Fruit fly (Drosophila melanogaster) whole organism, wandering third instar larva: Measurements from ENCODE around the gene CG14443.

Experiments used
- Abd-B ChIP-seq: fragments of >200 bp; optimal IDR thresholded peaks from 2 replicates; lab custom pipeline; 2017; ENCODE audit warnings: missing biosample characterization, missing genetic modification characterization
- CG32264 ChIP-seq: fragments of 200-800 bp; sonication (Bioruptor generic); optimal IDR thresholded peaks from 2 replicates; lab custom pipeline; 2016; ENCODE audit warnings: missing biosample characterization, missing genetic modification characterization
- CG9705 ChIP-seq: fragments of 200-800 bp; sonication (Bioruptor generic); optimal IDR thresholded peaks from 2 replicates; lab custom pipeline; 2018; ENCODE audit warnings: missing biosample characterization, mild to moderate bottlenecking, missing genetic modification characterization
- CrebA ChIP-seq: fragments of 200-800 bp; sonication (Bioruptor generic); optimal IDR thresholded peaks from 2 replicates; lab custom pipeline; 2016; ENCODE audit warnings: missing biosample characterization, mild to moderate bottlenecking, missing genetic modification characterization, borderline replicate concordance
- Dfd ChIP-seq: fragments of >200 bp; optimal IDR thresholded peaks from 2 replicates; lab custom pipeline; 2017; ENCODE audit warnings: missing biosample characterization, missing genetic modification characterization
- Dif ChIP-seq: fragments of 200-275, 200-300 bp; sonication (Bioruptor generic); optimal IDR thresholded peaks from 2 replicates; lab custom pipeline; 2018; ENCODE audit warnings: missing biosample characterization, missing genetic modification characterization; ENCODE audit not compliant: partially characterized antibody
- GATAd ChIP-seq: sonication (Bioruptor generic); optimal IDR thresholded peaks from 2 replicates; lab custom pipeline; 2016; ENCODE audit warnings: missing biosample characterization, missing genetic modification characterization
- HLH106 ChIP-seq: fragments of 200-800 bp; optimal IDR thresholded peaks from 3 replicates; lab custom pipeline; 2019; ENCODE audit warnings: missing biosample characterization, mild to moderate bottlenecking, missing genetic modification characterization, moderate library complexity
- Hnf4 ChIP-seq: fragments of 200-800 bp; sonication (Bioruptor generic); optimal IDR thresholded peaks from 2 replicates; lab custom pipeline; 2016; ENCODE audit warnings: missing biosample characterization, mild to moderate bottlenecking, missing genetic modification characterization
- Hr78 ChIP-seq: fragments of >200 bp; optimal IDR thresholded peaks from 2 replicates; lab custom pipeline; 2017; ENCODE audit warnings: missing biosample characterization, missing genetic modification characterization
- Hr83 ChIP-seq: fragments of 200-300 bp; sonication (Bioruptor generic); optimal IDR thresholded peaks from 2 replicates; lab custom pipeline; 2016; ENCODE audit warnings: missing biosample characterization, mild to moderate bottlenecking, missing genetic modification characterization, moderate library complexity; ENCODE audit not compliant: poor library complexity, severe bottlenecking
- Jra ChIP-seq: sonication (Bioruptor generic); optimal IDR thresholded peaks from 2 replicates; lab custom pipeline; 2016; ENCODE audit warnings: missing biosample characterization, missing genetic modification characterization
- Mio ChIP-seq: sonication (Bioruptor generic); optimal IDR thresholded peaks from 2 replicates; lab custom pipeline; 2016; ENCODE audit warnings: missing biosample characterization, missing genetic modification characterization
- Myc ChIP-seq: fragments of >200 bp; optimal IDR thresholded peaks from 2 replicates; lab custom pipeline; 2017
- N ChIP-seq: fragments of >200 bp; optimal IDR thresholded peaks from 2 replicates; lab custom pipeline; 2018; ENCODE audit warnings: missing biosample characterization, missing external identifiers, missing genetic modification characterization
- OdsH ChIP-seq: fragments of 200-800 bp; sonication (Bioruptor generic); optimal IDR thresholded peaks from 2 replicates; lab custom pipeline; 2016; ENCODE audit warnings: missing biosample characterization, mild to moderate bottlenecking, missing genetic modification characterization
- Rel ChIP-seq, 2 experiments: fragments of 200-800 bp; sonication (Bioruptor generic) in 1 of 2; optimal IDR thresholded peaks; 2 replicates in 1 of 2; 3 replicates in 1 of 2; lab custom pipeline; 2016 to 2019; ENCODE audit warnings: mild to moderate bottlenecking in 2 of 2, missing biosample characterization in 2 of 2, missing genetic modification characterization in 2 of 2, moderate library complexity in 1 of 2
- Sp1 ChIP-seq: fragments of 200-800 bp; sonication (Bioruptor generic); optimal IDR thresholded peaks from 3 replicates; lab custom pipeline; 2019; ENCODE audit warnings: missing biosample characterization, mild to moderate bottlenecking, missing genetic modification characterization, moderate library complexity
- Vsx2 ChIP-seq: fragments of 200-300, 225-300 bp; sonication (Bioruptor generic); optimal IDR thresholded peaks from 2 replicates; lab custom pipeline; 2018; ENCODE audit warnings: missing biosample characterization, missing genetic modification characterization; ENCODE audit not compliant: partially characterized antibody
- br ChIP-seq: fragments of 200-800 bp; sonication (Bioruptor generic); optimal IDR thresholded peaks from 2 replicates; lab custom pipeline; 2016; ENCODE audit warnings: missing biosample characterization, missing genetic modification characterization
- brk ChIP-seq: fragments of 200-800 bp; sonication (Bioruptor generic); optimal IDR thresholded peaks from 2 replicates; lab custom pipeline; 2016; ENCODE audit warnings: missing biosample characterization, mild to moderate bottlenecking, missing genetic modification characterization
- dl ChIP-seq, 2 experiments: fragments of 175-275, 200-275 bp in 1 of 2; fragments of 200-275 bp in 1 of 2; sonication (Bioruptor generic); optimal IDR thresholded peaks; lab custom pipeline; 2018; ENCODE audit warnings: mild to moderate bottlenecking in 2 of 2, missing biosample characterization in 2 of 2, missing genetic modification characterization in 2 of 2, moderate library complexity in 2 of 2; ENCODE audit not compliant: partially characterized antibody in 2 of 2, insufficient read depth in 1 of 2
- dmrt93B ChIP-seq: fragments of 200-800 bp; sonication (Bioruptor generic); optimal IDR thresholded peaks from 2 replicates; lab custom pipeline; 2018; ENCODE audit warnings: missing biosample characterization, mild to moderate bottlenecking, missing genetic modification characterization
- dsf ChIP-seq: sonication (Bioruptor generic); optimal IDR thresholded peaks from 2 replicates; lab custom pipeline; 2016; ENCODE audit warnings: missing biosample characterization, missing genetic modification characterization, borderline replicate concordance
- ey ChIP-seq: fragments of 200-800 bp; sonication (Bioruptor generic); optimal IDR thresholded peaks from 2 replicates; lab custom pipeline; 2016; ENCODE audit warnings: missing biosample characterization, missing genetic modification characterization
- foxo ChIP-seq, 2 experiments: fragments of 200-800 bp; sonication (Bioruptor generic); optimal IDR thresholded peaks; 2 replicates in 1 of 2; 3 replicates in 1 of 2; lab custom pipeline; 2016 to 2017; ENCODE audit warnings: missing biosample characterization in 2 of 2, missing genetic modification characterization in 2 of 2
- fru ChIP-seq: fragments of 200-800 bp; sonication (Bioruptor generic); optimal IDR thresholded peaks from 3 replicates; lab custom pipeline; 2016; ENCODE audit warnings: missing biosample characterization, mild to moderate bottlenecking, missing genetic modification characterization
- h ChIP-seq: fragments of 200-800 bp; sonication (Bioruptor generic); optimal IDR thresholded peaks from 3 replicates; lab custom pipeline; 2016; ENCODE audit warnings: missing biosample characterization, mild to moderate bottlenecking, missing genetic modification characterization
- jim ChIP-seq: fragments of 175-275, 200-325 bp; sonication (Bioruptor generic); optimal IDR thresholded peaks from 2 replicates; lab custom pipeline; 2016; ENCODE audit warnings: missing biosample characterization, mild to moderate bottlenecking, missing genetic modification characterization
- lola ChIP-seq: fragments of >200 bp; optimal IDR thresholded peaks from 2 replicates; lab custom pipeline; 2017; ENCODE audit warnings: missing biosample characterization, missing genetic modification characterization
- pan ChIP-seq: fragments of >200 bp; optimal IDR thresholded peaks from 2 replicates; lab custom pipeline; 2017
- psq ChIP-seq: fragments of 200-800 bp; sonication (Bioruptor generic); optimal IDR thresholded peaks from 3 replicates; lab custom pipeline; 2017; ENCODE audit warnings: missing biosample characterization, mild to moderate bottlenecking, missing genetic modification characterization, moderate library complexity
- rgr ChIP-seq: fragments of 200-800 bp; sonication (Bioruptor generic); optimal IDR thresholded peaks from 3 replicates; lab custom pipeline; 2016; ENCODE audit warnings: missing biosample characterization, mild to moderate bottlenecking, missing genetic modification characterization
- sage ChIP-seq: fragments of 200-800 bp; sonication (Bioruptor generic); optimal IDR thresholded peaks from 2 replicates; lab custom pipeline; 2016; ENCODE audit warnings: missing biosample characterization, mild to moderate bottlenecking, missing genetic modification characterization
- sv ChIP-seq: fragments of 200-800 bp; sonication (Bioruptor generic); optimal IDR thresholded peaks from 3 replicates; lab custom pipeline; 2016; ENCODE audit warnings: missing biosample characterization, missing genetic modification characterization
- tai ChIP-seq: sonication (Bioruptor generic); optimal IDR thresholded peaks from 2 replicates; lab custom pipeline; 2016; ENCODE audit warnings: missing biosample characterization, missing genetic modification characterization
- usp ChIP-seq: fragments of >200 bp; optimal IDR thresholded peaks from 2 replicates; lab custom pipeline; 2017; ENCODE audit warnings: missing biosample characterization, missing genetic modification characterization
- woc ChIP-seq: sonication (Bioruptor generic); optimal IDR thresholded peaks from 2 replicates; lab custom pipeline; 2016; ENCODE audit warnings: missing biosample characterization, mild to moderate bottlenecking, missing genetic modification characterization

The CG14443 gene

DNA sequence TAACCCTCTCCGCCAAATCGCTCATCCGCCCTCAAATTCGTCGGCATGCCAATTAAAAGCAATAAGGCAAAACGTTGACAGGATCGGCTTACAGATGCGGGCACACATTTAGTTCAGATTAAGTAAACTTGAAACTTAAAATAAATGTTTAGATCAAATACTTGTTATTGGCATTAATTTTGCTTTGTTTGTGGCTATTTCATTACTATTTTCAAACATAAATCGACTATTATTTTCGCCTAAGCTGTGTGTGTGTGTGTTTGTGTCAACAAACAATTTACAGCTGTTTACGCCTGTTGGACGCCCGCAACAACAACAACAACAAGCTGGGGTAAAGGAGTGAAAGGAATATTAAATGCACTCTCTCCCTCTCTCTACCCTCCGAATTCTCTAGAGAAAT is 32.6 kb upstream of the CG14443 start:
- no peak for TF ChIP-seq CrebA (GFP tag; lab: Kevin White, UChicago)
- no peak for TF ChIP-seq tai (GFP tag; lab: Kevin White, UChicago)
- no peak for TF ChIP-seq dsf (GFP tag; lab: Kevin White, UChicago)
- TF ChIP-seq HLH106 (tag; lab: Kevin White, UChicago) = no peak
- TF ChIP-seq Vsx2 (GFP tag; lab: Kevin White, UChicago) = no peak
- TF ChIP-seq ey = peak; percentile 19
- no peak for TF ChIP-seq Dfd
- no peak for TF ChIP-seq Hr78
- TF ChIP-seq Hr83 = no peak
- TF ChIP-seq sage (GFP tag; lab: Kevin White, UChicago) = peak; percentile 17
- no peak for TF ChIP-seq dmrt93B (GFP tag; lab: Kevin White, UChicago)
- TF ChIP-seq Dif (GFP tag; lab: Kevin White, UChicago) = no peak
- no peak for TF ChIP-seq pan (lab: Kevin White, UChicago)
- peak; percentile 50 for TF ChIP-seq fru
- TF ChIP-seq OdsH (GFP tag; lab: Kevin White, UChicago) = peak; percentile 7
- no peak for TF ChIP-seq lola (GFP tag; lab: Kevin White, UChicago)
- peak; percentile 11 for TF ChIP-seq woc
- TF ChIP-seq CG9705 (GFP tag; lab: Kevin White, UChicago) = no peak
- no peak for TF ChIP-seq Mio (GFP tag; lab: Kevin White, UChicago)
- TF ChIP-seq Jra (GFP tag; lab: Kevin White, UChicago) = no peak
- no peak for TF ChIP-seq br (GFP tag; lab: Kevin White, UChicago)
- TF ChIP-seq rgr = peak; percentile 47
- peak in 1 of 2 experiments; percentile 36 for TF ChIP-seq foxo (GFP tag; optimal IDR thresholded peaks at IDR 0.05; lab: Kevin White, UChicago)
- no peak for TF ChIP-seq Myc (lab: Kevin White, UChicago)
- TF ChIP-seq h (GFP tag; lab: Kevin White, UChicago) = peak; percentile 49
- no peak for TF ChIP-seq jim (GFP tag; lab: Kevin White, UChicago)
- no peak for TF ChIP-seq sv (GFP tag; lab: Kevin White, UChicago)
- TF ChIP-seq N = no peak
- no peak for TF ChIP-seq dl (GFP tag; optimal IDR thresholded peaks at IDR 0.05; lab: Kevin White, UChicago; ENCODE audit: insufficient read depth in 1 of 2, partially characterized antibody in 2 of 2)
- peak; percentile 7 for TF ChIP-seq Sp1

DNA sequence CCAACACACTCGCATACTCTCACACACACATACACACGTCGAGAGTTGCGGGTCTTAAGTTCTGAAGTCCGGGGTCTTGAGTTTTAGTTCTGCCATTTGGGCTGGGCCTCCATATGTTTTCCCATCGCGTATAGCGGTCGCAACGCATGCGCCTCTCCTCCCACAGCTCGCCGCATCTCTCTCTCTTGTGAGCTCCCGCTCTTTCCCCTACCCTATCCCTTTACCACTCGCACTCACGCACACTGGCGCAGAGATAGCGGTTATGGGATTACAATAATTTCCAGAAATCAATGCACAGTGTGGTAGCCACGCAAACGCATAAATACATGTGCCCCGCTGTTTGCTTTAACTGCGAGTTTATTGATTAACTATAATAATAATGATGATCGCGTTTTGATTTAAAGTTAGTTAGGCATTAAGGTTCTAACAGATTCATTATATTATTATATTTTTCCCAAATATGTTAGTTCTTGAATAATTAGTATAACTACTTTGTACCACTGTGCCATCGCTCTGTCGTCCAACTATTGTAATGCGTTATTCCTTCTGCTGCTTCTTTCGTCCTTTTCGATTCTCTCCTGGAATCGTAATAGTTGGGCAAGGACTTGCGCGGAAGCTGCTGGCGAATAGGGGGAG is 32.0 kb upstream of the CG14443 start:
- peak; percentile 58 for TF ChIP-seq CG32264 (GFP tag; lab: Kevin White, UChicago)
- peak; percentile 76 for TF ChIP-seq sage (GFP tag; lab: Kevin White, UChicago)
- peak; percentile 77 for TF ChIP-seq Sp1
- peak; percentile 87 for TF ChIP-seq h (GFP tag; lab: Kevin White, UChicago)
- peak; percentile 91 for TF ChIP-seq sv (GFP tag; lab: Kevin White, UChicago)
- no peak for TF ChIP-seq Mio (GFP tag; lab: Kevin White, UChicago)
- no peak for TF ChIP-seq dl (GFP tag; optimal IDR thresholded peaks at IDR 0.05; lab: Kevin White, UChicago; ENCODE audit: insufficient read depth in 1 of 2, partially characterized antibody in 2 of 2)
- TF ChIP-seq OdsH (GFP tag; lab: Kevin White, UChicago) = peak; percentile 74
- TF ChIP-seq Dif (GFP tag; lab: Kevin White, UChicago) = no peak
- TF ChIP-seq woc = peak; percentile 75
- TF ChIP-seq lola (GFP tag; lab: Kevin White, UChicago) = no peak
- TF ChIP-seq br (GFP tag; lab: Kevin White, UChicago) = peak; percentile 71
- peak; percentile 66 for TF ChIP-seq Hnf4
- TF ChIP-seq pan (lab: Kevin White, UChicago) = no peak
- peak; percentile 77 for TF ChIP-seq psq
- no peak for TF ChIP-seq Abd-B
- TF ChIP-seq CG9705 (GFP tag; lab: Kevin White, UChicago) = peak; percentile 47
- no peak for TF ChIP-seq Hr83
- TF ChIP-seq Myc (lab: Kevin White, UChicago) = no peak
- TF ChIP-seq jim (GFP tag; lab: Kevin White, UChicago) = no peak
- TF ChIP-seq Rel (GFP tag; optimal IDR thresholded peaks at IDR 0.05; lab: Kevin White, UChicago) = peak; percentile 51
- TF ChIP-seq Rel (tag; optimal IDR thresholded peaks at IDR 0.05; lab: Kevin White, UChicago) = peak; percentile 18
- TF ChIP-seq rgr = peak; percentile 84
- peak; percentile 81 for TF ChIP-seq HLH106 (tag; lab: Kevin White, UChicago)
- TF ChIP-seq Dfd = no peak
- TF ChIP-seq usp (GFP tag; lab: Kevin White, UChicago) = no peak
- TF ChIP-seq N = no peak
- no peak for TF ChIP-seq dsf (GFP tag; lab: Kevin White, UChicago)
- TF ChIP-seq GATAd (GFP tag; lab: Kevin White, UChicago) = no peak
- TF ChIP-seq tai (GFP tag; lab: Kevin White, UChicago) = peak; percentile 33
- TF ChIP-seq dmrt93B (GFP tag; lab: Kevin White, UChicago) = peak; percentile 64
- no peak for TF ChIP-seq Vsx2 (GFP tag; lab: Kevin White, UChicago)
- TF ChIP-seq brk (GFP tag; lab: Kevin White, UChicago) = peak; percentile 66
- peak; percentile 1 to 88 for TF ChIP-seq foxo (GFP tag; optimal IDR thresholded peaks at IDR 0.05; lab: Kevin White, UChicago)
- TF ChIP-seq Hr78 = no peak
- peak; percentile 79 for TF ChIP-seq ey
- peak; percentile 34 for TF ChIP-seq Jra (GFP tag; lab: Kevin White, UChicago)
- peak; percentile 40 for TF ChIP-seq CrebA (GFP tag; lab: Kevin White, UChicago)
- peak; percentile 89 for TF ChIP-seq fru
- TF ChIP-seq, all 38 proteins: peak for 22
